Worm (Caenorhabditis elegans) whole organism, L1 larva: ENCODE data around the gene T27A10.5.

Source experiments
- aly-2 ChIP-seq: fragments of 150-350 bp; optimal IDR thresholded peaks from 2 replicates; lab custom pipeline; 2014; ENCODE audit warnings: missing biosample characterization, missing genetic modification characterization
- ceh-88 ChIP-seq: fragments of 200-800 bp; sonication (Bioruptor generic); IDR thresholded peaks from 2 replicates; pipeline ENCODE4 v1.3.6; 2022; ENCODE audit warnings: missing genetic modification characterization, missing compliant biosample characterization
- ces-1 ChIP-seq: fragments of 150-350 bp; optimal IDR thresholded peaks from 2 replicates; lab custom pipeline; 2014; ENCODE audit warnings: missing biosample characterization, missing genetic modification reagents, missing genetic modification characterization
- efl-1 ChIP-seq, 4 experiments: fragments of 150-350 bp; optimal IDR thresholded peaks in 3 of 4; peaks in 1 of 4; 1 replicate in 1 of 4; 2 replicates in 3 of 4; lab custom pipeline; 2014; ENCODE audit warnings: missing biosample characterization in 2 of 4, missing genetic modification characterization in 2 of 4, missing genetic modification reagents in 2 of 4
- elt-3 ChIP-seq, 6 experiments: fragments of 150-350 bp in 1 of 6; sonication (generic microtip); optimal IDR thresholded peaks; 2 replicates each; lab custom pipeline; 2017 to 2018; ENCODE audit warnings: missing biosample characterization in 6 of 6, missing genetic modification characterization in 6 of 6, inconsistent platforms in 1 of 6
- fkh-10 ChIP-seq: sonication (generic microtip); optimal IDR thresholded peaks from 2 replicates; lab custom pipeline; 2017; ENCODE audit warnings: missing biosample characterization, missing genetic modification reagents, missing genetic modification characterization
- isw-1 ChIP-seq: fragments of 200-800 bp; sonication (Bioruptor generic); IDR thresholded peaks from 2 replicates; pipeline ENCODE4 v1.3.6; 2022; ENCODE audit warnings: missing genetic modification characterization, missing compliant biosample characterization
- jun-1 ChIP-seq: fragments of 150-350 bp; optimal IDR thresholded peaks from 2 replicates; lab custom pipeline; 2014; ENCODE audit warnings: missing biosample characterization, missing genetic modification reagents, missing genetic modification characterization
- lin-13 ChIP-seq: fragments of 150-350 bp; optimal IDR thresholded peaks from 2 replicates; lab custom pipeline; 2014; ENCODE audit warnings: missing biosample characterization, missing genetic modification reagents, missing genetic modification characterization
- lin-14 ChIP-seq: fragments of 200-800 bp; sonication (Bioruptor generic); optimal IDR thresholded peaks from 2 replicates; lab custom pipeline; 2018; ENCODE audit warnings: mild to moderate bottlenecking, missing genetic modification characterization, moderate library complexity, missing compliant biosample characterization
- mep-1 ChIP-seq: fragments of 150-350 bp; optimal IDR thresholded peaks from 2 replicates; lab custom pipeline; 2014; ENCODE audit warnings: missing biosample characterization, missing genetic modification characterization
- nhr-77 ChIP-seq: fragments of 150-350 bp; optimal IDR thresholded peaks from 2 replicates; lab custom pipeline; 2014; ENCODE audit warnings: missing biosample characterization, missing genetic modification characterization
- tlp-1 ChIP-seq: fragments of 150-350 bp; optimal IDR thresholded peaks from 2 replicates; lab custom pipeline; 2014; ENCODE audit warnings: missing biosample characterization, missing genetic modification characterization

DNA sequence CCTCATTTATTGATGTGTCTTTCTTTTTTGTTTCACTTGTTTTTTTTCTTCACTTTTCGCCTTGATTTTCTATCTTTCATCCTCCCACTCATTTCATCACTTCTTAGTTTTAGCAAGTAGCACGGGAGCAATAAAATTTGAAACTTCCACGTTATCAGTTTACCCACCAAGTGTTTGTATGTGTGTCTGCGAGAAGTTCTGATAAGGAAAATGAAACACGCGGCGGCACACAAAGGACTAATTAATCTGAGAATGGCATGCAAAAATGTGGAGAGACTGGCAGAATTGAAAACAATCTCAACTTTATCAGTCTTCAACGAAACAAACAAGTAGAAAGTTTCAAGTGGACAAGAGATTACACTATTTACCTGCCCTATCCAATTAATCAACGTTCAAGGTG lies 39.2 kb downstream of the T27A10.5 start:
- peak; percentile 76 for TF ChIP-seq lin-14
- TF ChIP-seq ces-1 (GFP tag; lab: Kevin White, UChicago) = no peak
- no peak for TF ChIP-seq isw-1
- no peak for TF ChIP-seq aly-2 (tag; lab: Kevin White, UChicago)
- no peak for TF ChIP-seq ceh-88
- peak in 2 of 6 experiments; percentile 45 to 58 for TF ChIP-seq elt-3 (tag; optimal IDR thresholded peaks at IDR 0.05; lab: Kevin White, UChicago)
- TF ChIP-seq mep-1 = no peak
- no peak for TF ChIP-seq efl-1 (optimal IDR thresholded peaks at IDR 0.05; lab: Kevin White, UChicago)
- TF ChIP-seq efl-1 (GFP tag; optimal IDR thresholded peaks at IDR 0.05 in 1 of 2; lab: Kevin White, UChicago) = peak in 1 of 2 experiments; percentile 11
- no peak for TF ChIP-seq fkh-10 (GFP tag; lab: Kevin White, UChicago)
- no peak for TF ChIP-seq tlp-1 (tag; lab: Kevin White, UChicago)
- TF ChIP-seq nhr-77 (tag; lab: Kevin White, UChicago) = no peak
- no peak for TF ChIP-seq lin-13 (GFP tag; lab: Kevin White, UChicago)
- TF ChIP-seq jun-1 = peak; percentile 44
